Fruit fly (Drosophila melanogaster): ENCODE data around the gene btd.

The btd gene

DNA sequence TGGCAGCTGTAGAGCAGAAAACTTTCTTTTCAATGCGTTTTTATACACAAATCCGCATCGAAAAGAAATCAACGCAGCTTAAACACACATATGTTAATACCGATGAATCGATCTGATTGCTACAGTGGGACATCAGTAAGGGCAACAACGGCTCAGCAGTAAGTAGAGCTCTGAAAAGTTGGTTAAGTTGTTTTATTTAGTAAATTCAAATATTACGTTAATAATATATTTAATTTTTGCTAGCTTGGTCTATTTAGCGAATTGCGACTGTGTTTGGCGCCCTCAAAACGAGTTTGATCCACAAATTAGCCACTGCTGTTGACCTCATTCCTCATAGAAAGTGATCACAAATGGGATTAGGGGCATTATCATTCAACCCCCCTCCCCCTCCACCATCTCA lies 42.0 kb upstream of the btd start (continued):
- TF ChIP-seq Lim3 (GFP tag; IDR thresholded peaks at IDR 0.05) (no peak), dpn (GFP tag; optimal IDR thresholded peaks at IDR 0.05) (peak in 1 of 2 experiments; percentile 51), Ada2b (GFP tag; IDR thresholded peaks at IDR 0.05) (peak; percentile 49; the same call in 1 of the 2 replicates), CG6654 (GFP tag; optimal IDR thresholded peaks at IDR 0.05) (no peak), CG11247 (GFP tag; IDR thresholded peaks at IDR 0.05) (peak; percentile 58), CG10209 (GFP tag; optimal IDR thresholded peaks at IDR 0.05) (peak; percentile 25), dati (GFP tag; IDR thresholded peaks at IDR 0.05) (0 out of 2 replicates have a peak, but pooled peaks have one; percentile 15), CG18599 (GFP tag; optimal IDR thresholded peaks at IDR 0.05) (peak; percentile 25), CG12104 (GFP tag; optimal IDR thresholded peaks at IDR 0.05) (peak; percentile 12), Dip2 (GFP tag; IDR thresholded peaks at IDR 0.05) (no peak), CG43689 (GFP tag; IDR thresholded peaks at IDR 0.05) (no peak), dmrt99B (tag; optimal IDR thresholded peaks at IDR 0.05) (peak; percentile 80), sens (GFP tag) (peak; percentile 74), nerfin-1 (tag; optimal IDR thresholded peaks at IDR 0.05) (peak; percentile 38), bsh (GFP tag; optimal IDR thresholded peaks at IDR 0.05) (peak in 1 of 2 experiments; percentile 70), CG32772 (GFP tag; IDR thresholded peaks at IDR 0.05) (peak; percentile 69), CG11093 (GFP tag; IDR thresholded peaks at IDR 0.05) (peak; percentile 52; the same call in 1 of the 3 replicates), CG5953 (GFP tag; IDR thresholded peaks at IDR 0.05) (peak; percentile 48; the same call in 1 of the 2 replicates), CG3407 (GFP tag; optimal IDR thresholded peaks at IDR 0.05) (peak; percentile 48), CG7745 (tag; optimal IDR thresholded peaks at IDR 0.05) (no peak), CG17568 (GFP tag; optimal IDR thresholded peaks at IDR 0.05) (peak; percentile 2), CG11696 (GFP tag; IDR thresholded peaks at IDR 0.05) (no peak), ttk (GFP tag; IDR thresholded peaks at IDR 0.05) (peak; percentile 73), CG9932 (GFP tag; IDR thresholded peaks at IDR 0.05) (peak; percentile 32; the same call in 1 of the 2 replicates), croc (GFP tag; conservative IDR thresholded peaks at IDR 0.05) (peak; percentile 58), cg (GFP tag; optimal IDR thresholded peaks at IDR 0.05) (no peak), CG14667 (GFP tag; IDR thresholded peaks at IDR 0.05) (peak; percentile 36; the same call in 1 of the 2 replicates), CG11504 (tag; optimal IDR thresholded peaks at IDR 0.05) (peak; percentile 80), dmrt11E (tag; optimal IDR thresholded peaks at IDR 0.05) (peak; percentile 22), CG17361 (GFP tag; IDR thresholded peaks at IDR 0.05) (peak; percentile 40; the same call in 1 of the 3 replicates), CG12155 (GFP tag; optimal IDR thresholded peaks at IDR 0.05) (peak; percentile 10), HLH54F (GFP tag; optimal IDR thresholded peaks at IDR 0.05) (no peak), sim (GFP tag; IDR thresholded peaks at IDR 0.05) (peak; percentile 26; the same call in 1 of the 2 replicates), CG2889 (GFP tag; IDR thresholded peaks at IDR 0.05) (0 out of 3 replicates have a peak, but pooled peaks have one; percentile 32), CG17802 (tag; optimal IDR thresholded peaks at IDR 0.05) (peak; percentile 11), slbo (GFP tag; IDR thresholded peaks at IDR 0.05) (peak; percentile 64), Hr51 (GFP tag; optimal IDR thresholded peaks at IDR 0.05) (peak in 1 of 2 experiments; percentile 63), Fer1 (GFP tag; optimal IDR thresholded peaks at IDR 0.05) (peak; percentile 21), Nf-YC (tag; optimal IDR thresholded peaks at IDR 0.05) (no peak), Dbx (GFP tag; IDR thresholded peaks at IDR 0.05) (no peak), ranshi (GFP tag; IDR thresholded peaks at IDR 0.05) (peak; percentile 48; the same call in 1 of the 2 replicates), so (GFP tag; IDR thresholded peaks at IDR 0.05) (no peak), CG2875 (GFP tag; optimal IDR thresholded peaks at IDR 0.05) (peak; percentile 57), dysf (GFP tag; IDR thresholded peaks at IDR 0.05) (peak; percentile 61; the same call in 2 of the 3 replicates), CG9215 (GFP tag; IDR thresholded peaks at IDR 0.05) (no peak), CG8388 (GFP tag; optimal IDR thresholded peaks at IDR 0.05) (peak; percentile 55), gfzf (GFP tag; optimal IDR thresholded peaks at IDR 0.05) (no peak), esg (GFP tag; conservative IDR thresholded peaks at IDR 0.05) (peak; percentile 54), CG17829 (tag; optimal IDR thresholded peaks at IDR 0.05) (peak; percentile 44), tin (GFP tag; optimal IDR thresholded peaks at IDR 0.05) (peak; percentile 63)
